Fruit fly (Drosophila melanogaster) whole organism, embryonic: ENCODE measurements around the gene Rab10.

ENCODE experiments used
- CG12236 ChIP-seq: fragments of 200-800 bp; sonication (Bioruptor generic); optimal IDR thresholded peaks from 2 replicates; lab custom pipeline; 2016; ENCODE audit warnings: missing biosample characterization, missing genetic modification characterization
- CG16813 ChIP-seq: fragments of 200-800 bp; sonication (Bioruptor generic); IDR thresholded peaks from 3 replicates; pipeline ENCODE4 v1.3.6; 2022; ENCODE audit warnings: missing biosample characterization, missing genetic modification characterization; ENCODE audit not compliant: partially characterized antibody
- CG2678 ChIP-seq: fragments of 200-800 bp; sonication (Bioruptor generic); optimal IDR thresholded peaks from 3 replicates; lab custom pipeline; 2019; ENCODE audit warnings: missing biosample characterization, mild to moderate bottlenecking, missing genetic modification characterization, moderate library complexity
- CG6791 ChIP-seq: fragments of 200-800 bp; sonication (Bioruptor generic); IDR thresholded peaks from 3 replicates; pipeline ENCODE4 v1.3.6; 2022; ENCODE audit warnings: missing biosample characterization, missing genetic modification characterization; ENCODE audit not compliant: partially characterized antibody
- CG8478 ChIP-seq: fragments of >200 bp; optimal IDR thresholded peaks from 2 replicates; lab custom pipeline; 2018
- Dp ChIP-seq: fragments of 200-800 bp; sonication (Bioruptor generic); optimal IDR thresholded peaks from 2 replicates; lab custom pipeline; 2018; ENCODE audit warnings: missing biosample characterization, mild to moderate bottlenecking, missing genetic modification characterization, moderate library complexity
- H15 ChIP-seq: fragments of 200-800 bp; sonication (Bioruptor generic); IDR thresholded peaks from 3 replicates; pipeline ENCODE4 v1.3.6; 2022; ENCODE audit warnings: missing biosample characterization, missing genetic modification characterization
- Max ChIP-seq: fragments of 200-800 bp; sonication (Bioruptor generic); optimal IDR thresholded peaks from 2 replicates; lab custom pipeline; 2016; ENCODE audit warnings: missing biosample characterization, mild to moderate bottlenecking, missing genetic modification characterization
- Neu2 ChIP-seq: fragments of 200-800 bp; sonication (Bioruptor generic); optimal IDR thresholded peaks from 3 replicates; lab custom pipeline; 2016; ENCODE audit warnings: missing biosample characterization, missing genetic modification characterization, borderline replicate concordance
- Taf1 ChIP-seq: fragments of 200-800 bp; sonication (Bioruptor generic); IDR thresholded peaks from 2 replicates; pipeline ENCODE4 v1.3.6; 2022; ENCODE audit warnings: missing biosample characterization, missing genetic modification characterization
- Trl ChIP-seq, 3 experiments: fragments of >200 bp in 2 of 3; fragments of 200-800 bp in 1 of 3; sonication (Bioruptor generic) in 1 of 3; optimal IDR thresholded peaks; 2 replicates in 1 of 3; 3 replicates in 2 of 3; lab custom pipeline; 2016 to 2017; ENCODE audit warnings: missing biosample characterization in 1 of 3, missing genetic modification characterization in 1 of 3
- sd ChIP-seq: fragments of 200-800 bp; sonication (Bioruptor generic); optimal IDR thresholded peaks from 3 replicates; lab custom pipeline; 2018; ENCODE audit warnings: missing biosample characterization, mild to moderate bottlenecking, missing genetic modification characterization, moderate library complexity
- trh ChIP-seq: fragments of 200-800 bp; sonication (Bioruptor generic); optimal IDR thresholded peaks from 2 replicates; lab custom pipeline; 2016; ENCODE audit warnings: missing biosample characterization, missing genetic modification characterization
- tx ChIP-seq: fragments of 200-800 bp; sonication (Bioruptor generic); optimal IDR thresholded peaks from 2 replicates; lab custom pipeline; 2016; ENCODE audit warnings: missing biosample characterization, missing genetic modification characterization

- no peak for TF ChIP-seq sd (tag; lab: Kevin White, UChicago)
- no peak for TF ChIP-seq CG12236 (GFP tag; lab: Kevin White, UChicago)
- TF ChIP-seq CG2678 (tag; lab: Kevin White, UChicago) = no peak
- TF ChIP-seq CG8478 (lab: Kevin White, UChicago) = no peak
- no peak for TF ChIP-seq Trl (optimal IDR thresholded peaks at IDR 0.05; lab: Kevin White, UChicago)
- TF ChIP-seq Trl (GFP tag; optimal IDR thresholded peaks at IDR 0.05; lab: Kevin White, UChicago) = no peak
- TF ChIP-seq CG6791 (GFP tag; lab: Robert Waterston, UW) = no peak
- TF ChIP-seq Neu2 (GFP tag; lab: Kevin White, UChicago) = no peak
- no peak for TF ChIP-seq CG16813
- TF ChIP-seq trh (GFP tag; lab: Kevin White, UChicago) = no peak
- TF ChIP-seq H15 = no peak
- no peak for TF ChIP-seq Max (GFP tag; lab: Kevin White, UChicago)
- TF ChIP-seq Taf1 (GFP tag; lab: Robert Waterston, UW) = no peak
- no peak for TF ChIP-seq Dp
- TF ChIP-seq tx (GFP tag; lab: Kevin White, UChicago) = no peak
These were observed 18.5 kb downstream of the Rab10 start, which contains the start of gene Inx6 for dm6 chrX:20269669-20270068.
